Fruit fly (Drosophila melanogaster) whole organism, wandering third instar larva: Measurements from ENCODE around the gene CG10237.
A peak's percentile ranks its signal among the peaks of the same experiment; 100 is the strongest.

Experiments used
- Abd-B ChIP-seq: fragments of >200 bp; optimal IDR thresholded peaks from 2 replicates; lab custom pipeline; 2017; ENCODE audit warnings: missing biosample characterization, missing genetic modification characterization
- CG32264 ChIP-seq: fragments of 200-800 bp; sonication (Bioruptor generic); optimal IDR thresholded peaks from 2 replicates; lab custom pipeline; 2016; ENCODE audit warnings: missing biosample characterization, missing genetic modification characterization
- CG9705 ChIP-seq: fragments of 200-800 bp; sonication (Bioruptor generic); optimal IDR thresholded peaks from 2 replicates; lab custom pipeline; 2018; ENCODE audit warnings: missing biosample characterization, mild to moderate bottlenecking, missing genetic modification characterization
- CrebA ChIP-seq: fragments of 200-800 bp; sonication (Bioruptor generic); optimal IDR thresholded peaks from 2 replicates; lab custom pipeline; 2016; ENCODE audit warnings: missing biosample characterization, mild to moderate bottlenecking, missing genetic modification characterization, borderline replicate concordance
- Dfd ChIP-seq: fragments of >200 bp; optimal IDR thresholded peaks from 2 replicates; lab custom pipeline; 2017; ENCODE audit warnings: missing biosample characterization, missing genetic modification characterization
- Dif ChIP-seq: fragments of 200-275, 200-300 bp; sonication (Bioruptor generic); optimal IDR thresholded peaks from 2 replicates; lab custom pipeline; 2018; ENCODE audit warnings: missing biosample characterization, missing genetic modification characterization; ENCODE audit not compliant: partially characterized antibody
- GATAd ChIP-seq: sonication (Bioruptor generic); optimal IDR thresholded peaks from 2 replicates; lab custom pipeline; 2016; ENCODE audit warnings: missing biosample characterization, missing genetic modification characterization
- HLH106 ChIP-seq: fragments of 200-800 bp; optimal IDR thresholded peaks from 3 replicates; lab custom pipeline; 2019; ENCODE audit warnings: missing biosample characterization, mild to moderate bottlenecking, missing genetic modification characterization, moderate library complexity
- Hnf4 ChIP-seq: fragments of 200-800 bp; sonication (Bioruptor generic); optimal IDR thresholded peaks from 2 replicates; lab custom pipeline; 2016; ENCODE audit warnings: missing biosample characterization, mild to moderate bottlenecking, missing genetic modification characterization
- Hr78 ChIP-seq: fragments of >200 bp; optimal IDR thresholded peaks from 2 replicates; lab custom pipeline; 2017; ENCODE audit warnings: missing biosample characterization, missing genetic modification characterization
- Hr83 ChIP-seq: fragments of 200-300 bp; sonication (Bioruptor generic); optimal IDR thresholded peaks from 2 replicates; lab custom pipeline; 2016; ENCODE audit warnings: missing biosample characterization, mild to moderate bottlenecking, missing genetic modification characterization, moderate library complexity; ENCODE audit not compliant: poor library complexity, severe bottlenecking
- Jra ChIP-seq: sonication (Bioruptor generic); optimal IDR thresholded peaks from 2 replicates; lab custom pipeline; 2016; ENCODE audit warnings: missing biosample characterization, missing genetic modification characterization
- Mio ChIP-seq: sonication (Bioruptor generic); optimal IDR thresholded peaks from 2 replicates; lab custom pipeline; 2016; ENCODE audit warnings: missing biosample characterization, missing genetic modification characterization
- Myc ChIP-seq: fragments of >200 bp; optimal IDR thresholded peaks from 2 replicates; lab custom pipeline; 2017
- N ChIP-seq: fragments of >200 bp; optimal IDR thresholded peaks from 2 replicates; lab custom pipeline; 2018; ENCODE audit warnings: missing biosample characterization, missing external identifiers, missing genetic modification characterization
- OdsH ChIP-seq: fragments of 200-800 bp; sonication (Bioruptor generic); optimal IDR thresholded peaks from 2 replicates; lab custom pipeline; 2016; ENCODE audit warnings: missing biosample characterization, mild to moderate bottlenecking, missing genetic modification characterization
- Rel ChIP-seq, 2 experiments: fragments of 200-800 bp; sonication (Bioruptor generic) in 1 of 2; optimal IDR thresholded peaks; 2 replicates in 1 of 2; 3 replicates in 1 of 2; lab custom pipeline; 2016 to 2019; ENCODE audit warnings: mild to moderate bottlenecking in 2 of 2, missing biosample characterization in 2 of 2, missing genetic modification characterization in 2 of 2, moderate library complexity in 1 of 2
- Sp1 ChIP-seq: fragments of 200-800 bp; sonication (Bioruptor generic); optimal IDR thresholded peaks from 3 replicates; lab custom pipeline; 2019; ENCODE audit warnings: missing biosample characterization, mild to moderate bottlenecking, missing genetic modification characterization, moderate library complexity
- Vsx2 ChIP-seq: fragments of 200-300, 225-300 bp; sonication (Bioruptor generic); optimal IDR thresholded peaks from 2 replicates; lab custom pipeline; 2018; ENCODE audit warnings: missing biosample characterization, missing genetic modification characterization; ENCODE audit not compliant: partially characterized antibody
- br ChIP-seq: fragments of 200-800 bp; sonication (Bioruptor generic); optimal IDR thresholded peaks from 2 replicates; lab custom pipeline; 2016; ENCODE audit warnings: missing biosample characterization, missing genetic modification characterization
- brk ChIP-seq: fragments of 200-800 bp; sonication (Bioruptor generic); optimal IDR thresholded peaks from 2 replicates; lab custom pipeline; 2016; ENCODE audit warnings: missing biosample characterization, mild to moderate bottlenecking, missing genetic modification characterization
- dl ChIP-seq, 2 experiments: fragments of 175-275, 200-275 bp in 1 of 2; fragments of 200-275 bp in 1 of 2; sonication (Bioruptor generic); optimal IDR thresholded peaks; lab custom pipeline; 2018; ENCODE audit warnings: mild to moderate bottlenecking in 2 of 2, missing biosample characterization in 2 of 2, missing genetic modification characterization in 2 of 2, moderate library complexity in 2 of 2; ENCODE audit not compliant: partially characterized antibody in 2 of 2, insufficient read depth in 1 of 2
- dmrt93B ChIP-seq: fragments of 200-800 bp; sonication (Bioruptor generic); optimal IDR thresholded peaks from 2 replicates; lab custom pipeline; 2018; ENCODE audit warnings: missing biosample characterization, mild to moderate bottlenecking, missing genetic modification characterization
- dsf ChIP-seq: sonication (Bioruptor generic); optimal IDR thresholded peaks from 2 replicates; lab custom pipeline; 2016; ENCODE audit warnings: missing biosample characterization, missing genetic modification characterization, borderline replicate concordance
- ey ChIP-seq: fragments of 200-800 bp; sonication (Bioruptor generic); optimal IDR thresholded peaks from 2 replicates; lab custom pipeline; 2016; ENCODE audit warnings: missing biosample characterization, missing genetic modification characterization
- foxo ChIP-seq, 2 experiments: fragments of 200-800 bp; sonication (Bioruptor generic); optimal IDR thresholded peaks; 2 replicates in 1 of 2; 3 replicates in 1 of 2; lab custom pipeline; 2016 to 2017; ENCODE audit warnings: missing biosample characterization in 2 of 2, missing genetic modification characterization in 2 of 2
- fru ChIP-seq: fragments of 200-800 bp; sonication (Bioruptor generic); optimal IDR thresholded peaks from 3 replicates; lab custom pipeline; 2016; ENCODE audit warnings: missing biosample characterization, mild to moderate bottlenecking, missing genetic modification characterization
- h ChIP-seq: fragments of 200-800 bp; sonication (Bioruptor generic); optimal IDR thresholded peaks from 3 replicates; lab custom pipeline; 2016; ENCODE audit warnings: missing biosample characterization, mild to moderate bottlenecking, missing genetic modification characterization
- jim ChIP-seq: fragments of 175-275, 200-325 bp; sonication (Bioruptor generic); optimal IDR thresholded peaks from 2 replicates; lab custom pipeline; 2016; ENCODE audit warnings: missing biosample characterization, mild to moderate bottlenecking, missing genetic modification characterization
- lola ChIP-seq: fragments of >200 bp; optimal IDR thresholded peaks from 2 replicates; lab custom pipeline; 2017; ENCODE audit warnings: missing biosample characterization, missing genetic modification characterization
- pan ChIP-seq: fragments of >200 bp; optimal IDR thresholded peaks from 2 replicates; lab custom pipeline; 2017
- psq ChIP-seq: fragments of 200-800 bp; sonication (Bioruptor generic); optimal IDR thresholded peaks from 3 replicates; lab custom pipeline; 2017; ENCODE audit warnings: missing biosample characterization, mild to moderate bottlenecking, missing genetic modification characterization, moderate library complexity
- rgr ChIP-seq: fragments of 200-800 bp; sonication (Bioruptor generic); optimal IDR thresholded peaks from 3 replicates; lab custom pipeline; 2016; ENCODE audit warnings: missing biosample characterization, mild to moderate bottlenecking, missing genetic modification characterization
- sage ChIP-seq: fragments of 200-800 bp; sonication (Bioruptor generic); optimal IDR thresholded peaks from 2 replicates; lab custom pipeline; 2016; ENCODE audit warnings: missing biosample characterization, mild to moderate bottlenecking, missing genetic modification characterization
- sv ChIP-seq: fragments of 200-800 bp; sonication (Bioruptor generic); optimal IDR thresholded peaks from 3 replicates; lab custom pipeline; 2016; ENCODE audit warnings: missing biosample characterization, missing genetic modification characterization
- tai ChIP-seq: sonication (Bioruptor generic); optimal IDR thresholded peaks from 2 replicates; lab custom pipeline; 2016; ENCODE audit warnings: missing biosample characterization, missing genetic modification characterization
- usp ChIP-seq: fragments of >200 bp; optimal IDR thresholded peaks from 2 replicates; lab custom pipeline; 2017; ENCODE audit warnings: missing biosample characterization, missing genetic modification characterization
- woc ChIP-seq: sonication (Bioruptor generic); optimal IDR thresholded peaks from 2 replicates; lab custom pipeline; 2016; ENCODE audit warnings: missing biosample characterization, mild to moderate bottlenecking, missing genetic modification characterization

CG10237 gene

dm6 chr2L:19398317-19399234 is 44.0 kb downstream of the CG10237 start, which contains the start of gene CG17544:
Gene CG17544, minus strand, starts transcription at chr2L:19398493.
- TF ChIP-seq brk, result peak; percentile 10
- no peak for TF ChIP-seq GATAd (GFP tag; lab: Kevin White, UChicago)
- peak; percentile 50 for TF ChIP-seq CG9705 (GFP tag; lab: Kevin White, UChicago)
- peak; percentile 73 for TF ChIP-seq dmrt93B (GFP tag; lab: Kevin White, UChicago)
- TF ChIP-seq sage (GFP tag; lab: Kevin White, UChicago), result no peak
- peak; percentile 85 for TF ChIP-seq HLH106 (tag; lab: Kevin White, UChicago)
- no peak for TF ChIP-seq Abd-B (GFP tag; lab: Kevin White, UChicago)
- TF ChIP-seq fru (GFP tag; lab: Kevin White, UChicago), result peak; percentile 59
- TF ChIP-seq h (GFP tag; lab: Kevin White, UChicago), result peak; percentile 44
- TF ChIP-seq Myc (lab: Kevin White, UChicago), result no peak
- TF ChIP-seq lola, result no peak
- peak; percentile 69 for TF ChIP-seq OdsH
- peak; percentile 22 for TF ChIP-seq br
- TF ChIP-seq dsf (GFP tag; lab: Kevin White, UChicago), result no peak
- peak; percentile 81 for TF ChIP-seq woc (GFP tag; lab: Kevin White, UChicago)
- no peak for TF ChIP-seq CG32264
- TF ChIP-seq Dif (GFP tag; lab: Kevin White, UChicago), result peak; percentile 64
- no peak for TF ChIP-seq usp
- TF ChIP-seq Dfd, result no peak
- TF ChIP-seq Hr83 (GFP tag; lab: Kevin White, UChicago), result peak; percentile 60
- TF ChIP-seq Vsx2 (GFP tag; lab: Kevin White, UChicago), result peak; percentile 27
- no peak for TF ChIP-seq Jra
- TF ChIP-seq Hnf4, result peak; percentile 23
- TF ChIP-seq foxo (GFP tag; optimal IDR thresholded peaks at IDR 0.05; lab: Kevin White, UChicago), result peak in 1 of 2 experiments; percentile 83
- TF ChIP-seq pan (lab: Kevin White, UChicago), result no peak
- TF ChIP-seq dl (GFP tag; optimal IDR thresholded peaks at IDR 0.05; lab: Kevin White, UChicago; ENCODE audit: insufficient read depth in 1 of 2, partially characterized antibody in 2 of 2), result peak in 1 of 2 experiments; percentile 63
- TF ChIP-seq ey (GFP tag; lab: Kevin White, UChicago), result peak; percentile 39
- TF ChIP-seq jim (GFP tag; lab: Kevin White, UChicago), result peak; percentile 1
- TF ChIP-seq sv, result peak; percentile 24
- peak; percentile 65 for TF ChIP-seq rgr (GFP tag; lab: Kevin White, UChicago)
- TF ChIP-seq Rel (GFP tag; optimal IDR thresholded peaks at IDR 0.05; lab: Kevin White, UChicago), result no peak
- peak; percentile 27 for TF ChIP-seq Rel (tag; optimal IDR thresholded peaks at IDR 0.05; lab: Kevin White, UChicago)
- no peak for TF ChIP-seq Hr78 (GFP tag; lab: Kevin White, UChicago)
- no peak for TF ChIP-seq Mio
- no peak for TF ChIP-seq N (GFP tag; lab: Kevin White, UChicago)
- no peak for TF ChIP-seq CrebA (GFP tag; lab: Kevin White, UChicago)
- TF ChIP-seq tai (GFP tag; lab: Kevin White, UChicago), result no peak
- TF ChIP-seq Sp1, result peak; percentile 88
- TF ChIP-seq psq (GFP tag; lab: Kevin White, UChicago), result peak; percentile 88

- no peak for TF ChIP-seq CrebA (GFP tag; lab: Kevin White, UChicago)
- no peak for TF ChIP-seq Hr78 (GFP tag; lab: Kevin White, UChicago)
- TF ChIP-seq sage (GFP tag; lab: Kevin White, UChicago), result peak; percentile 22
- peak; percentile 78 for TF ChIP-seq HLH106 (tag; lab: Kevin White, UChicago)
- peak; percentile 33 for TF ChIP-seq CG9705 (GFP tag; lab: Kevin White, UChicago)
- TF ChIP-seq OdsH, result peak; percentile 64
- no peak for TF ChIP-seq pan (lab: Kevin White, UChicago)
- TF ChIP-seq foxo (GFP tag; optimal IDR thresholded peaks at IDR 0.05; lab: Kevin White, UChicago), result peak in 1 of 2 experiments; percentile 75
- no peak for TF ChIP-seq Dfd
- TF ChIP-seq usp, result no peak
- TF ChIP-seq fru (GFP tag; lab: Kevin White, UChicago), result peak; percentile 75
- TF ChIP-seq N (GFP tag; lab: Kevin White, UChicago), result no peak
- no peak for TF ChIP-seq Mio
- peak; percentile 64 for TF ChIP-seq rgr (GFP tag; lab: Kevin White, UChicago)
- TF ChIP-seq psq (GFP tag; lab: Kevin White, UChicago), result peak; percentile 47
- no peak for TF ChIP-seq GATAd (GFP tag; lab: Kevin White, UChicago)
- TF ChIP-seq h (GFP tag; lab: Kevin White, UChicago), result peak; percentile 68
- no peak for TF ChIP-seq Jra
- peak; percentile 22 for TF ChIP-seq Hnf4
- TF ChIP-seq lola, result no peak
- peak; percentile 53 for TF ChIP-seq tai (GFP tag; lab: Kevin White, UChicago)
- TF ChIP-seq br, result peak; percentile 60
- no peak for TF ChIP-seq Hr83 (GFP tag; lab: Kevin White, UChicago)
- peak; percentile 72 for TF ChIP-seq Sp1
- TF ChIP-seq sv, result no peak
- no peak for TF ChIP-seq Abd-B (GFP tag; lab: Kevin White, UChicago)
- peak; percentile 56 for TF ChIP-seq ey (GFP tag; lab: Kevin White, UChicago)
- TF ChIP-seq jim (GFP tag; lab: Kevin White, UChicago), result no peak
- TF ChIP-seq Vsx2 (GFP tag; lab: Kevin White, UChicago), result no peak
- TF ChIP-seq dl (GFP tag; optimal IDR thresholded peaks at IDR 0.05; lab: Kevin White, UChicago; ENCODE audit: insufficient read depth in 1 of 2, partially characterized antibody in 2 of 2), result peak in 1 of 2 experiments; percentile 33
- TF ChIP-seq Dif (GFP tag; lab: Kevin White, UChicago), result peak; percentile 75
- peak; percentile 61 for TF ChIP-seq woc (GFP tag; lab: Kevin White, UChicago)
- TF ChIP-seq brk, result no peak
- no peak for TF ChIP-seq Myc (lab: Kevin White, UChicago)
- no peak for TF ChIP-seq dsf (GFP tag; lab: Kevin White, UChicago)
These were observed 44.8 kb downstream of the CG10237 start for dm6 chr2L:19397617-19398316.
